Worm (Caenorhabditis elegans) whole organism, L1 larva: ENCODE data around the gene snf-7.

ENCODE experiments used
- ama-1 ChIP-seq: fragments of 150-350 bp; optimal IDR thresholded peaks from 2 replicates; lab custom pipeline; 2014
- nhr-12 ChIP-seq: sonication (generic microtip); optimal IDR thresholded peaks from 2 replicates; lab custom pipeline; 2017; ENCODE audit warnings: missing biosample characterization, missing genetic modification characterization
- tlp-1 ChIP-seq: fragments of 150-350 bp; optimal IDR thresholded peaks from 2 replicates; lab custom pipeline; 2014; ENCODE audit warnings: missing biosample characterization, missing genetic modification characterization

DNA sequence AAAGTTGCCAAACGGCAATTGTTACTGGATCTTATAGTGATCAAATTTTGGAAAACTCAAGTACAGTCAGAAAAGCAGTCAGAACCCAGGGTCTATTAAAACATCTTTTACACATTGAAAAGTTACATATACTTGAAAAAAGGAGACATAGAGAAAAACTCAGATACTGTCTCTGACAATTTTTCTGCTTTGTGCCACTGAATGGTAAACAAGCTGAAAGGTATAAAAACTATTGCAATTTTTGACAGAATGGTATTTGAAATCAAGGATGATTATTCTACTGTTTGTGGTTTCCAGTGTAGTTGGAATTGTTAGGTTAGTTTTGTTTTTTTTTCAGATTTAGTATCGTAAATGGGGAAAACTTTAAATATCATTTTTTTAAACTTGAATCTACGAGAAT is 15.5 kb downstream of the snf-7 start, which contains the start of gene cyp-13A11:
- TF ChIP-seq tlp-1 (tag; lab: Kevin White, UChicago) (no peak), ama-1 (lab: Kevin White, UChicago) (no peak), nhr-12 (tag; lab: Kevin White, UChicago) (no peak)
